Fruit fly (Drosophila melanogaster) S2 (cell line): ENCODE results near the gene Sf3b2.

Source experiments
- CG8478 ChIP-seq: fragments of >200 bp; optimal IDR thresholded peaks from 2 replicates; lab custom pipeline; 2018
- CTCF ChIP-seq, 2 experiments: fragments of >200 bp; optimal IDR thresholded peaks; 2 replicates each; lab custom pipeline; 2018

Sf3b2 gene

dm6 chr2L:3034969-3035368 is 6.0 kb upstream of the Sf3b2 start, which contains the start of gene CG17258:
Gene CG17258, minus strand, starts transcription at chr2L:3035348.
- no peak for TF ChIP-seq CG8478 (lab: Kevin White, UChicago)
- TF ChIP-seq CTCF (optimal IDR thresholded peaks at IDR 0.05; lab: Kevin White, UChicago), result peak; percentile 65 to 73

dm6 chr2L:3030350-3030749 is 1.4 kb upstream of the Sf3b2 start, which contains the start of gene GABPI:
Gene GABPI, plus strand, starts transcription at chr2L:3030539.
- TF ChIP-seq CTCF (optimal IDR thresholded peaks at IDR 0.05; lab: Kevin White, UChicago), result no peak

- TF ChIP-seq CG8478 (lab: Kevin White, UChicago) (no peak), CTCF (optimal IDR thresholded peaks at IDR 0.05; lab: Kevin White, UChicago) (peak in 1 of 2 experiments; percentile 23)
Measured at dm6 chr2L:3022986-3023385, 6.0 kb downstream of the Sf3b2 start, which contains the start of the genes alpha4GT1 and Prp40. Gene alpha4GT1, minus strand, starts transcription at chr2L:3023141. Gene Prp40, plus strand, starts transcription at chr2L:3023226.

- TF ChIP-seq CTCF (optimal IDR thresholded peaks at IDR 0.05; lab: Kevin White, UChicago) (no peak), CG8478 (lab: Kevin White, UChicago) (no peak)
Measured at dm6 chr2L:3018212-3018611, 10.8 kb downstream of the Sf3b2 start, which contains the start of the genes CG17224 and CG17264. Gene CG17224, minus strand, starts transcription at chr2L:3018308. Gene CG17264, plus strand, starts transcription at chr2L:3018508.

dm6 chr2L:3012780-3013179 is 16.2 kb downstream of the Sf3b2 start:
- no peak for TF ChIP-seq CG8478 (lab: Kevin White, UChicago)
- no peak for TF ChIP-seq CTCF (optimal IDR thresholded peaks at IDR 0.05; lab: Kevin White, UChicago)

dm6 chr2L:3011484-3011883 is 17.5 kb downstream of the Sf3b2 start:
- TF ChIP-seq CG8478 (lab: Kevin White, UChicago), result no peak
- TF ChIP-seq CTCF (optimal IDR thresholded peaks at IDR 0.05; lab: Kevin White, UChicago), result no peak

- TF ChIP-seq CG8478 (lab: Kevin White, UChicago) (no peak), CTCF (optimal IDR thresholded peaks at IDR 0.05; lab: Kevin White, UChicago) (no peak)
Measured at dm6 chr2L:3009438-3009837, 19.5 kb downstream of the Sf3b2 start.

- TF ChIP-seq CG8478 (lab: Kevin White, UChicago), result no peak
- TF ChIP-seq CTCF (optimal IDR thresholded peaks at IDR 0.05; lab: Kevin White, UChicago), result no peak
Measured at dm6 chr2L:3006925-3007426, 22.0 kb downstream of the Sf3b2 start.

- no peak for TF ChIP-seq CG8478 (lab: Kevin White, UChicago)
- TF ChIP-seq CTCF (optimal IDR thresholded peaks at IDR 0.05; lab: Kevin White, UChicago), result no peak
Measured at dm6 chr2L:3006194-3006593, 22.8 kb downstream of the Sf3b2 start.

dm6 chr2L:3005483-3005882 is 23.5 kb downstream of the Sf3b2 start:
- TF ChIP-seq CTCF (optimal IDR thresholded peaks at IDR 0.05; lab: Kevin White, UChicago), result no peak
- TF ChIP-seq CG8478 (lab: Kevin White, UChicago), result no peak

- TF ChIP-seq CTCF (optimal IDR thresholded peaks at IDR 0.05; lab: Kevin White, UChicago) (no peak), CG8478 (lab: Kevin White, UChicago) (no peak)
Measured at dm6 chr2L:3004601-3005000, 24.4 kb downstream of the Sf3b2 start.

- TF ChIP-seq CG8478 (lab: Kevin White, UChicago) (no peak), CTCF (optimal IDR thresholded peaks at IDR 0.05; lab: Kevin White, UChicago) (no peak)
Measured at dm6 chr2L:3003399-3003798, 25.6 kb downstream of the Sf3b2 start.

- TF ChIP-seq CG8478 (lab: Kevin White, UChicago), result no peak
- no peak for TF ChIP-seq CTCF (optimal IDR thresholded peaks at IDR 0.05; lab: Kevin White, UChicago)
Measured at dm6 chr2L:3001953-3002352, 27.0 kb downstream of the Sf3b2 start.

dm6 chr2L:3000517-3000934 is 28.4 kb downstream of the Sf3b2 start:
- TF ChIP-seq CG8478 (lab: Kevin White, UChicago), result no peak
- TF ChIP-seq CTCF (optimal IDR thresholded peaks at IDR 0.05; lab: Kevin White, UChicago), result no peak

- TF ChIP-seq CG8478 (lab: Kevin White, UChicago) (no peak), CTCF (optimal IDR thresholded peaks at IDR 0.05; lab: Kevin White, UChicago) (no peak)
Measured at dm6 chr2L:2999609-3000008, 29.4 kb downstream of the Sf3b2 start.

dm6 chr2L:2999113-2999512 is 29.9 kb downstream of the Sf3b2 start, which contains the start of gene Ccdc85:
Gene Ccdc85, plus strand, starts transcription at chr2L:2999286.
- TF ChIP-seq CTCF (optimal IDR thresholded peaks at IDR 0.05; lab: Kevin White, UChicago) (peak; percentile 23 to 51), CG8478 (lab: Kevin White, UChicago) (no peak)
